Worm (Caenorhabditis elegans): ENCODE data around the gene asp-19.
"Not testable (repeated sequence)": the region's sequence is repeated elsewhere in the genome, so short reads cannot be mapped to it uniquely, and the experiment has no call there.

asp-19 gene

DNA sequence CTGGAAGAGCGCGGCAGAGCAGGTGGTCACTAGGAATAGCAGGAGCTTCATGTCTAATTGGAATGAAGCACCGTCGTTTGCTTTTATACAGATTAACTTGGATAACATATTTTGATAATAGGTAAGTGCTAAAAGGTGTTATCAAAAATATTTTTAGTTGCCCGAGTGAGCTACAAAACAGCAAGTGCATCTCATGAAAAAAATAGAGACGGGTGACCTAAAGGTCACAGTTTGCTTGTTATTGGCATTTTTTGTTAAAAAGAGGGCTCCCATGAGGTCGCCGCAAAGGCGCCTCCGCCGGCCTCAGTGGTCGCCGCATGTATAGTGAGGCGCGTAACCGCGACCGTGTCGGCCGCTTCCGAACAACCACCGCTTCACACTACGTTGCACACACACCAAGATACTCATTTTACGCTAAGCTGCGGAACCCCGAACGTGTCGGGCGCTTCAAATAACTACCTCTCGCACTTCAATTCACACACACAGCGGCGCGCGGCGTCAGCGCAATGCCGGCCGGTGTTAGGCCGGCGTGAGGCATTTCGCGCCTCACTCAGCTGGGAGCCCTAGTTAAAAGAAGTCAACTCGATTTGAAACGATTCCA, at the start of gene asp-19:
TSS of gene asp-19 (minus strand) at position 51 of the 601 bp plus-strand sequence.
- TF ChIP-seq med-1 (GFP tag; optimal IDR thresholded peaks at IDR 0.05; ENCODE audit: insufficient read depth), result no peak
- TF ChIP-seq ref-1 (GFP tag; conservative IDR thresholded peaks at IDR 0.05), result no peak
- TF ChIP-seq flt-1 (GFP tag; IDR thresholded peaks at IDR 0.05), result no peak
- no peak for TF ChIP-seq T22C8.4 (GFP tag; IDR thresholded peaks at IDR 0.05)

DNA sequence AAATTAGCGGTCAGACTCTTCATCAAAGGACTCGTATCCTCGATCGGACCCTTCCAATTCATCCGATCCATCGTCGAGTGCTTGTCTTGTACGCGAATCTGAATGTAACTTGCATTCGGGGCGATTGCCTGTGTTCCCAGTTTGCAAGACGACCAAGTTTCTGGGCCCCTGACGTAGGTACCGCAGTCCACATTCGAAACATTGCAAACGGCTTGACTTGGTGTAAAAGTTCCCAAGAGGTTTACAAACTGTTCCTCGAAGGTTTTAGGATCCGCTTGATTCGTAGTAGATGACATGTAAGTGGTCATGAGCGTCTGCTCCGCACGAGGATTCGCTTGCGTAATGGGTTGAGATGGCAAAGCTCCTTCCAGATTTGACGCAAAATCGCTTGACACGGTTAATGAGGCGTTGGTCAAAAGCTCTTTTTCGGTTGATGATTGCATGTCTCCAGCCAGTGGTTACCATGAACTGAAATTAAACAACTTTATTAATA, 47.1 kb upstream of the asp-19 start, which contains the start of gene Y17D7B.4:
TSS of gene Y17D7B.4 (minus strand) at position 443 of the 493 bp plus-strand sequence.
- TF ChIP-seq ref-1 (GFP tag; conservative IDR thresholded peaks at IDR 0.05), result no peak
- TF ChIP-seq med-1 (GFP tag; optimal IDR thresholded peaks at IDR 0.05; ENCODE audit: insufficient read depth), result no peak
- TF ChIP-seq ztf-23 (GFP tag; IDR thresholded peaks at IDR 0.05), result no peak
- no peak for TF ChIP-seq tab-1 (GFP tag; IDR thresholded peaks at IDR 0.05)
- no peak for TF ChIP-seq klf-2 (GFP tag; conservative IDR thresholded peaks at IDR 0.05)
- TF ChIP-seq ztf-29 (GFP tag; IDR thresholded peaks at IDR 0.05), result no peak

DNA sequence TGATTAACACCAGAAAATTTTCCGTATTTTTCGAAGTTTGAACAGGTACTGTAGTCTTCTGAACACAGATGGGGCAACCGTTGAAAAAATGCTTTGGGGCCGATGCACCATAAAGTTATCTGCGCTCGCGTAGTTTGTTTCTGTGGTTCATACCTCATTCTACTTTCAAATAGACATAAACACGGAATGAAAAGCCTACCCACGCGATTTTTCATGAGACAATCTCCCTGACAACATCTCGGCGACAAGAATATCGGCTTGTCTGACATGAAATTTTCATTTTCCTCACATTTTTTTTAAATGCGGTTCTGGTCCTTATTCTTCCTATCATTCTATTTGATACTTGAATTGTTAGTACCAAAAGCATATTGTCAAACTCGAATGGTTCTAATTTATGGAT, 43.6 kb upstream of the asp-19 start, which contains the start of gene clec-257:
TSS of gene clec-257 (plus strand) at position 301 of the 400 bp plus-strand sequence.
- no peak for TF ChIP-seq klf-2 (GFP tag; conservative IDR thresholded peaks at IDR 0.05)
- TF ChIP-seq ztf-29 (GFP tag; IDR thresholded peaks at IDR 0.05), result no peak

DNA sequence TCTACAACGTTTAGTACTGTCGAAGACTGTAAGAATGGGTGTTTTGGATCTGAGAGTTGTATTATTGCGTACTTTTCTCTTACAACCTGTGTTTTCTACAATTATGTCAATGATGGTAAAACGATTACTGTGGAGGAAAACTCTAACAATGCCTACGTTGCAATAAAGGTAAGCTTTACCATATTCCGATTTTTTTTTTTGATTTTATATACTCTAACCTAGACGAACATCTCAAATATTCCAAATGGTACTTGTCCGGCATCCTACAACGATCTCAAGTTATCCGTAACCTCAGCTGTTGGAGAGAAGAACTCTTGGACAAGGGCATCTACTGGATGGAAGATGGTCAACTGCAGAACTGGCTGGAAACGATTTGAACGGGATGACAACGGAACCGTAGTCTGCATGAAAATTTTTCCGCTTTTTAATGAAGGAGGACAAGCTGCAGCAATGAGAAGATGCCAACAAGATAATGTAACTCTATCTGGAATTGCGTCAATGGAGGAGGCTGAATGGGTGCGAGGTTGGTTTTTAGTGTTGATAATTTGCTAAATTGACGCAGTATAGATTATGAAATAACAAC, 42.7 kb upstream of the asp-19 start:
- TF ChIP-seq ztf-23 (GFP tag; IDR thresholded peaks at IDR 0.05), result no peak
- no peak for TF ChIP-seq tab-1 (GFP tag; IDR thresholded peaks at IDR 0.05)
- TF ChIP-seq flt-1 (GFP tag; IDR thresholded peaks at IDR 0.05), result no peak
- no peak for TF ChIP-seq ref-1 (GFP tag; conservative IDR thresholded peaks at IDR 0.05)
- TF ChIP-seq T22C8.4 (GFP tag; IDR thresholded peaks at IDR 0.05), result no peak
- TF ChIP-seq klf-2 (GFP tag; conservative IDR thresholded peaks at IDR 0.05), result no peak
- no peak for TF ChIP-seq med-1 (GFP tag; optimal IDR thresholded peaks at IDR 0.05; ENCODE audit: insufficient read depth)
- TF ChIP-seq ztf-29 (GFP tag; IDR thresholded peaks at IDR 0.05), result no peak
- no peak for TF ChIP-seq cog-1 (tag; optimal IDR thresholded peaks at IDR 0.05)

DNA sequence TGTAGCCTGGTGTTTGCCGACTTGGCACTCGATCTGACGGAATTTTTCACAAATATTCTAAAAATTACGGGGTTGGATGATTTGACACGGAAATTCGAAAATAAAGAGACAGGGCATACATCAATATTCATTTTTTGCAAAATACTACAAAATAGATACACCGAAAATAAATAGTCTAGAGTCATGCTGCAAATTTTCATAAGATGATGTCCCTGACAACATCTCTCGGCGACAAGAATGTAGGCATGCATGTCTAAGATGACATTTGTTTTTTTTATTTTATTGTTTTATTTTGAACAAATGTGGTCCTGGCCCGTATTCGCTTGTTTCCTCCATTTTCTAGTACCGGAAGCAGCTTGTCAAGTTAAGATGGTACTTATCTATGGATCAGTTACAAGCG, 42.2 kb upstream of the asp-19 start, which contains the start of gene clec-256:
TSS of gene clec-256 (plus strand) at position 301 of the 400 bp plus-strand sequence.
- TF ChIP-seq ref-1 (GFP tag; conservative IDR thresholded peaks at IDR 0.05), result no peak
- no peak for TF ChIP-seq tab-1 (GFP tag; IDR thresholded peaks at IDR 0.05)
- TF ChIP-seq cog-1 (tag; optimal IDR thresholded peaks at IDR 0.05), result no peak
- TF ChIP-seq med-1 (GFP tag; optimal IDR thresholded peaks at IDR 0.05; ENCODE audit: insufficient read depth), result no peak
- no peak for TF ChIP-seq klf-2 (GFP tag; conservative IDR thresholded peaks at IDR 0.05)
- TF ChIP-seq ztf-29 (GFP tag; IDR thresholded peaks at IDR 0.05), result no peak
- no peak for TF ChIP-seq ztf-23 (GFP tag; IDR thresholded peaks at IDR 0.05)
- TF ChIP-seq flt-1 (GFP tag; IDR thresholded peaks at IDR 0.05), result no peak
- no peak for TF ChIP-seq T22C8.4 (GFP tag; IDR thresholded peaks at IDR 0.05)

DNA sequence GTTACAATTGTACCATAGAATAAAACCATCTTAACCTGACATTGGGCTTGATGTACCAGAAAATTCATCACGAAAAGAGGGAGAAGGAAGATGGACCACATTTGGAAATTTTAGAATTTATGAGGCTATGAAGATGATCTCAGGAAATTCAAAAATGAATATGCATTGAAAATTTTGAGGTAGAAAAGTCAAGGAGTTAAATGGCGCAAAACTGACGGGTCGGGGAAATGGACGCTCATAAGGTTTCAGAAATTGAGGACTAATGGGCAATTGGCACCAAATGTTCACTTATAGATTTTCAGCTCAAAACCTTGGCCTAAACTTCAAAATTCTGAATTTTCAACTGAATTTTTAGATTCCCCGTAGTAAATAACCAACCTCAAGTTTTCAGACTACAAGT, 41.4 kb upstream of the asp-19 start, which contains the start of gene clec-255:
TSS of gene clec-255 (minus strand) at position 101 of the 400 bp plus-strand sequence.
- TF ChIP-seq ref-1 (GFP tag; conservative IDR thresholded peaks at IDR 0.05) (no peak), klf-2 (GFP tag; conservative IDR thresholded peaks at IDR 0.05) (no peak), ztf-29 (GFP tag; IDR thresholded peaks at IDR 0.05) (no peak), med-1 (GFP tag; optimal IDR thresholded peaks at IDR 0.05; ENCODE audit: insufficient read depth) (no peak), T22C8.4 (GFP tag; IDR thresholded peaks at IDR 0.05) (no peak), flt-1 (GFP tag; IDR thresholded peaks at IDR 0.05) (no peak), tab-1 (GFP tag; IDR thresholded peaks at IDR 0.05) (no peak), cog-1 (tag; optimal IDR thresholded peaks at IDR 0.05) (no peak), ztf-23 (GFP tag; IDR thresholded peaks at IDR 0.05) (no peak)

DNA sequence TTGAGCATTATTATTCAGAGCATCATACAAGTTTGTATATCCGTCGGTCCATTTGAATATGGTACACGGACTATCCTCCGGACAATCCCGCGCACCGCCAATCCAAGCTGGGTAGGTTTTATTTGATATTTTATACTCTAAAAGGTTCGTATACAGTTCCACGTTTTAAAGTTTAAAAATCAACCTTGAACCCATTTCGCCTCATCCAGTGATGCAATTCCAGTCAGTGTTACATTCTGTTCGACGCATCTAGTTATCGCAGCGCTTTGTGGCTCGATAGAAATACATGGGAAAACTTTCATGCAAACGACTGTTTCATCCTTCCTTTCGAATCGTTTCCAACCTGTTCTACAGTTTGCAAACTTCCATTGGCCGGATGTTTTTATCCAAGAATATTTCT, 40.7 kb upstream of the asp-19 start:
- TF ChIP-seq flt-1 (GFP tag; IDR thresholded peaks at IDR 0.05) (no peak), cog-1 (tag; optimal IDR thresholded peaks at IDR 0.05) (no peak), ref-1 (GFP tag; conservative IDR thresholded peaks at IDR 0.05) (no peak)

DNA sequence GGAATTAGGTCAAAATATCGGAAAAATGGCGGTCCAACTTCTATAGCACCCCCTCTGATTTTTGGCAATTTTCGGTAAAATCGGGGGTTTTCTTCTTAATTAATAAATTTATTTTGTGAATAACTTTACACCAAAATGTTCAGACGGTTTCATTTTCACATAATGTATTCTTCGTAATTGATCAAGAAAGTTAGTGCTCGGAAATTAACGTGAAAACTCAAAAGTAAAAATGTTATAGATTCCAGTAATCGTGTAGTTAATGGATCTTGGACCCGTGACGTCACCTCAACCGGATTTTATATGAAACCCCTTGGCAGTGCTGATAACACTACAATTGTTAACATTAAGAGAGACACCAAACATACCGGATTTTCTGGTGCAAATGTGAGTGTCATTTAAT, 32.9 kb upstream of the asp-19 start, which contains the start of gene F11D11.22:
TSS of gene F11D11.22 (plus strand) at position 301 of the 400 bp plus-strand sequence.
- not testable (repeated sequence) for TF ChIP-seq ztf-29 (GFP tag; IDR thresholded peaks at IDR 0.05); med-1 (GFP tag; optimal IDR thresholded peaks at IDR 0.05; ENCODE audit: insufficient read depth); T22C8.4 (GFP tag; IDR thresholded peaks at IDR 0.05)

DNA sequence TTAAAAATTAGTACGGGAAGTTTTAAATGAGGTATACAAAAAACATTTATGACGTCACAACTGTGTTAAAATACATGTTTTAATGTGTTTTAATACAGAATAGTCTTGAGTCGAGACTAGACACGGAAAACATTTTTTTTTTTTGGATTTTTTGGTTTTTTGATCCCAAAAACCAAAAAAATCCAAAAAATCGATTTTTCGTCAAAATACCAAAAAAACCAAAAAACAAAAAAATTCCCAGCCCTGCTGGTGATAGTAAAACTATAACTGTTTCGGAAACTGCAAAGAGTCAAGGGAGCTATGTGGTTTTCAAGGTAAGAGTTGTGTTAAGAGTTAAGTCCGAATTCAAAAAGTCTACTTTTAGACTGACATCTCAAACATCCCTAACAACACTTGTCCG, 31.9 kb upstream of the asp-19 start, which contains the start of gene F11D11.4:
TSS of gene F11D11.4 (plus strand) at position 301 of the 400 bp plus-strand sequence.
- TF ChIP-seq ztf-29 (GFP tag; IDR thresholded peaks at IDR 0.05) (no peak), tab-1 (GFP tag; IDR thresholded peaks at IDR 0.05) (no peak), med-1 (GFP tag; optimal IDR thresholded peaks at IDR 0.05; ENCODE audit: insufficient read depth) (no peak), T22C8.4 (GFP tag; IDR thresholded peaks at IDR 0.05) (no peak), cog-1 (tag; optimal IDR thresholded peaks at IDR 0.05) (no peak), ref-1 (GFP tag; conservative IDR thresholded peaks at IDR 0.05) (no peak), flt-1 (GFP tag; IDR thresholded peaks at IDR 0.05) (no peak), klf-2 (GFP tag; conservative IDR thresholded peaks at IDR 0.05) (no peak), ztf-23 (GFP tag; IDR thresholded peaks at IDR 0.05) (no peak)

DNA sequence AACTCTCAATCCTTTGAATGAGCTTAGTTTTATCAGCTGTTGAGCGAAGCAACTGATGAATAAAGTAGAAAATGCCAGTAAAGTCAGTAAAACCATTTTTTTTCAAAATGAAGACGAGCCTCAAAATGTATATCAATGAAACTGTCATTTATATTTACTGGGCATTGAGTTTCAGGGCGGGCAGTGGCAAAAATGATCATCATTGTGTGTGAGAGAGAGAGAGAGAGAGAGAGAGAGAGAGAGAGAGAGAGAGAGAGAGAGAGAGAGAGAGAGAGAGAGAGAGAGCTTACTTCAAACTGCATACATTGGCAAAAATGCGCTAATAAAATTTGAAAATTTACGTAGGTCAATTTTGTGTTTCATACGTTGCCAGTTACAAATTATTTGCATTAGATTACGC, 31.0 kb upstream of the asp-19 start, which contains the start of gene F11D11.3:
TSS of gene F11D11.3 (minus strand) at position 101 of the 400 bp plus-strand sequence.
- TF ChIP-seq ref-1 (GFP tag; conservative IDR thresholded peaks at IDR 0.05) (no peak), cog-1 (tag; optimal IDR thresholded peaks at IDR 0.05) (no peak), med-1 (GFP tag; optimal IDR thresholded peaks at IDR 0.05; ENCODE audit: insufficient read depth) (no peak), ztf-29 (GFP tag; IDR thresholded peaks at IDR 0.05) (no peak), T22C8.4 (GFP tag; IDR thresholded peaks at IDR 0.05) (no peak), ztf-23 (GFP tag; IDR thresholded peaks at IDR 0.05) (no peak), klf-2 (GFP tag; conservative IDR thresholded peaks at IDR 0.05) (no peak), flt-1 (GFP tag; IDR thresholded peaks at IDR 0.05) (no peak), tab-1 (GFP tag; IDR thresholded peaks at IDR 0.05) (no peak)

Measured in whole organism, midembryonic.